Worm (Caenorhabditis elegans): ENCODE data around the gene T26C5.4.

The T26C5.4 gene

DNA sequence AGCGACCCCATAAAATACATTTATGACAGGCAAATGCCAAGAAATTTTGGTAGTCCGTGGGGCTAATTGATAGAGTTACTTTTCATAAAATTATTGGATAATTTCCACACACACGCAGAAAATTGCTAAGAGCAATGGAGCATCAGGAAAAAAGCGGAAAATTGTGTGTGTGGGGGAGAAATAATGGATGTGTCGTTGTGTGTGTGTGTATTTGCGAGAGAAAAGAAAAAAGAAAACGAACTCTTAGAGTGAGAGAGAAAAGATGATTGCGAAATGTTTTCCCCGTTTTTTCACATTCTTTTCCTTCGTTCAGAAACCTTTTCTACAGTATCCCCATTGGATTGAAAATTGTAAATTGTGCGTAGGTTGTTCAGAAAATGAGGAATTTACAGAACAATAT is 31.3 kb upstream of the T26C5.4 start:
- TF ChIP-seq hmg-1.2 (GFP tag; IDR thresholded peaks at IDR 0.05) (peak; percentile 21; the same call in 1 of the 2 replicates), K12H6.12 (tag; optimal IDR thresholded peaks at IDR 0.05) (peak; percentile 70), dox-1 (GFP tag; IDR thresholded peaks at IDR 0.05) (peak; percentile 26; the same call in 1 of the 2 replicates), cebp-1 (GFP tag; IDR thresholded peaks at IDR 0.05) (peak; percentile 86; the same call in 1 of the 2 replicates), cebp-1 (tag; optimal IDR thresholded peaks at IDR 0.05) (peak; percentile 96), lin-40 (tag; optimal IDR thresholded peaks at IDR 0.05) (peak; percentile 0), lsy-27 (tag; optimal IDR thresholded peaks at IDR 0.05; ENCODE audit: borderline replicate concordance, insufficient read depth) (no peak), nhr-90 (tag; optimal IDR thresholded peaks at IDR 0.05) (no peak)

DNA sequence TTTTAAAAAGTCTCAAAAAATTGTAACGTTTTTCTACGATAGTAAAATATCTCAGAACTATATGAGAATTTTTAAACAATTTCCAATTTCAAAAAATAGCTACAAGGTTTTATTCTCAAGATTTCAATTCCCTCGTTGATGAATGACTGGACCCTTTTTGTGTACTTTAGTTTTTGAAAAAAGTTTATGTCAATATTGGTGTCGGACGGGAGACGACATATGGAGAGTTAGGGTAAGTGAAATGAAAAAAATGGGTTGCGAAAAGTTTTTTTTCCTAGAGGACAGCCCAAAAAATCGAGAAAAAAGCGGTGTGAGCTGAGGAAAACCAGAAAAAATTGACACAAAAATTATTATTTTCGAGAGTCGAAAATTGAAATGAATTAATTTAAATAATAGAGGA is 30.5 kb upstream of the T26C5.4 start:
- TF ChIP-seq ceh-91 (GFP tag; IDR thresholded peaks at IDR 0.05), result no peak
- TF ChIP-seq cebp-2 (GFP tag; IDR thresholded peaks at IDR 0.05), result no peak
- no peak for TF ChIP-seq B0019.2 (GFP tag; conservative IDR thresholded peaks at IDR 0.05)
- TF ChIP-seq snpc-1.1 (tag; optimal IDR thresholded peaks at IDR 0.05; ENCODE audit: insufficient read depth), result no peak
- TF ChIP-seq lag-1 (GFP tag; IDR thresholded peaks at IDR 0.05), result no peak
- no peak for TF ChIP-seq snpc-4 (GFP tag; optimal IDR thresholded peaks at IDR 0.05)
- no peak for TF ChIP-seq snpc-4 (tag; optimal IDR thresholded peaks at IDR 0.05)
- TF ChIP-seq Y67H2A.10 (GFP tag; conservative IDR thresholded peaks at IDR 0.05), result no peak
- no peak for TF ChIP-seq F33H1.4 (GFP tag; IDR thresholded peaks at IDR 0.05)
- TF ChIP-seq bed-2 (GFP tag; IDR thresholded peaks at IDR 0.05), result no peak
- no peak for TF ChIP-seq die-1 (tag; optimal IDR thresholded peaks at IDR 0.05)
- TF ChIP-seq ZK185.1 (tag; optimal IDR thresholded peaks at IDR 0.05; ENCODE audit: poor library complexity, severe bottlenecking), result no peak
- TF ChIP-seq let-526 (GFP tag; IDR thresholded peaks at IDR 0.05), result no peak
- no peak for TF ChIP-seq mcd-1 (GFP tag; IDR thresholded peaks at IDR 0.05)
- TF ChIP-seq aptf-2 (GFP tag; conservative IDR thresholded peaks at IDR 0.05), result no peak

DNA sequence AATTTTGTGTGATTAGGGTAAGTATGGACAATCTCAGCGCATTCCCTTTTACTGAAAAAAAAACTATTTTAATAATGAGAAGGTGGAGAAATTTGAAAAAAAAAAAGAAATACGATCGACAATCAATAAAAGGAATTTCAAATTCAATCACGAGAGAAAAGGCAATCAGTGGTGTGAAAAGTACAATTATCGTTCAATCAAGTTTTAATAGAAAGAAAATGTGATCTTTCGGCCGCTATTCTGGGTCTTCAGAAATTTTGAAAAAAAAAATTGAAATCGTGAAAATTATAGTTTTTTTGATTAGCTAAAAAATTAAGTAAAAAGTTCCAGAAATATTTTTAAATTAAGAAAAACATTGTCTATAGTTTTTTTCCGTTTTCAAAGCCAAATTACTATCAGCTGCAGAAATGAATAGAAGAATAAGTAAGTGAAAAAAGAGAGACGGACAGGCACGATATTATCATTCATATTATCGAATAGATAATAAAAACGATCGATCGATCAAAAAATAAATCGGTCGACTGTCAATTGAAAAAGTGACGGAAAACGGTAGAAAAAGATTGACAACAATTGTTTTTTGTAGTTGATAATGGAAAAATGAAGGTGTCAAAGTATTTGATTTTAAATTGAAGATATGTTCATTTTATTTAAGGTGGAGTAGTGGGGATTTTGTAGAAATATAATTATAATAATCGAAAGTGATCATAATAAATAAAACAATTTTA is 29.9 kb upstream of the T26C5.4 start, which contains the start of gene gldi-3:
TSS of gene gldi-3 (minus strand) at position 51 of the 725 bp plus-strand sequence.
- TF ChIP-seq aptf-2 (GFP tag; conservative IDR thresholded peaks at IDR 0.05) (no peak), lin-40 (tag; optimal IDR thresholded peaks at IDR 0.05) (no peak), let-607 (tag; optimal IDR thresholded peaks at IDR 0.05) (peak in 1 of 2 experiments; percentile 51), unc-62 (GFP tag; optimal IDR thresholded peaks at IDR 0.05) (peak; percentile 49), mxl-1 (tag; optimal IDR thresholded peaks at IDR 0.05) (no peak), nfya-1 (tag; optimal IDR thresholded peaks at IDR 0.05; ENCODE audit: borderline replicate concordance, insufficient read depth) (no peak), nhr-80 (tag; optimal IDR thresholded peaks at IDR 0.05) (peak; percentile 61), lin-26 (GFP tag; IDR thresholded peaks at IDR 0.05) (no peak), nfyb-1 (GFP tag; IDR thresholded peaks at IDR 0.05) (0 out of 2 replicates have a peak, but pooled peaks have one; percentile 20)

DNA sequence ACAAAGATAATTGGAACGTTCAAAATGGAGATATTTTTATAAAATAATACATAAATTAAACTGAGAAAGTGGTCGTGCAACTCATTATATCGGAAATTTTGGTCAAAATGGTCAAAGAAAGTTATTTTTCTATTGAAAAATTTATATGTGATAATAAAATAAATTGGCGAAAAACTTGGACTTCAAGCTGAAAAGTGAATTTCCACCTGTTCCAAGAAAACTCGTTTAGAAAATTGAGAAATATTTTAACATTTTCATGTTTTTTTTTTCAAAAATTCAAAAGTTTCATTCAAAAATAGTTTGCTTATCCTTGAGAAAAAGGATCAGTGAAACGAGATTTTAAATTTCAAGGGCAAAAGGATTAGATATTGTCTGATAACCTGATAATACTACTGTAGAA is 28.7 kb upstream of the T26C5.4 start:
- 0 out of 2 replicates have a peak, but pooled peaks have one; percentile 36 for TF ChIP-seq Y53G8AR.9 (GFP tag; conservative IDR thresholded peaks at IDR 0.05)
- no peak for TF ChIP-seq snpc-1.3 (tag; optimal IDR thresholded peaks at IDR 0.05; ENCODE audit: insufficient read depth)
- TF ChIP-seq unc-130 (GFP tag; optimal IDR thresholded peaks at IDR 0.05), result no peak
- no peak for TF ChIP-seq snpc-3.4 (tag; optimal IDR thresholded peaks at IDR 0.05)
